Fruit fly (Drosophila melanogaster): Measurements from ENCODE around the gene CG11226.
A peak's percentile ranks its signal among the peaks of the same experiment; 100 is the strongest.

CG11226 gene

DNA sequence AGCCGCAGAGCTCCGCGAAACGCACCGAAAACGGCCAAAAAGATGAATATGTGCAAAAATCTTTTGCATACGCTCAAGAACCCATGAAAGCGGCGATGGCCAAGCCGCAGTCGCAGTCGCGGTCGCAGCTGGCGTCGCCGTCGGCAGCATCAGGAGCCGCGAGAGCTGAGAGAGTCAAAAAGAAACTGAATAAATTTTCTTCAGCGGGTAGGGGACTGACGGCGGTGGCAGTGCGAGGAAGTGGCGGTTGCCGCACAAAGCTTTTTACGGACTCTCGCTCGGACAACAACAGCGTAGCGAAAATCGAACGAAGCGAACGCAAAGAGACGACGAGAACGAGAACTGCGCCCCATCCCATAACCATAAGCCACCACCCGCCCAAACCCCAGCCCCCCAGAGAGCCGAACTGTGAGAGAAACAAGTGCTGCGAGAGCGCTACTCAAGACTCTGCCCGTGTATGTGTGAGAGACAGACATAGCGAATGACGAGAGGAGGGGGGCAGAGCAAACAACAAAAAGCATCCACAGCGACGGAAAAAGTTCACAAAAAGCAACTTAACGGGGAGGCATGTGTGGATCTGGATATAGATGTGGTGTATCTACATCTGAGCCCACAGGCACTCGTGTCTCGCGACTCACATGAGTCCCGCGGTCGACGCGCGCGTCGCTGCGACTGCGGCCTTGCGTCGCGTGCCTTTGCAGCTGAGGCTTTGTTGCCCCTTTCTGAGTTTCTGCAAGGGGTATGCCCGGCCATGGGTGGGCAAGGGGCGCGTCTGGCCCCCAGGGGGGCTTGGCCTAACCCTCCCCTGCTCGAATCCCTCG is 1.5 kb upstream of the CG11226 start, which contains the start of gene jim (continued):
- TF ChIP-seq kay (GFP tag; optimal IDR thresholded peaks at IDR 0.05) (no peak), CG6254 (GFP tag; optimal IDR thresholded peaks at IDR 0.05) (peak; percentile 19), Aef1 (GFP tag; IDR thresholded peaks at IDR 0.05) (peak; percentile 52; the same call in 1 of the 3 replicates), CG18476 (GFP tag; optimal IDR thresholded peaks at IDR 0.05) (no peak), amos (GFP tag; IDR thresholded peaks at IDR 0.05; ENCODE audit: partially characterized antibody) (peak; percentile 27; the same call in 1 of the 2 replicates), chif (GFP tag; optimal IDR thresholded peaks at IDR 0.05) (no peak), gsb (GFP tag; IDR thresholded peaks at IDR 0.05) (0 out of 2 replicates have a peak, but pooled peaks have one; percentile 19), vvl (GFP tag; IDR thresholded peaks at IDR 0.05) (peak; percentile 71), CG34422 (GFP tag; IDR thresholded peaks at IDR 0.05) (peak; percentile 29; the same call in 1 of the 3 replicates), odd (GFP tag; optimal IDR thresholded peaks at IDR 0.05) (no peak), dpn (GFP tag; optimal IDR thresholded peaks at IDR 0.05) (no peak), CG10267 (tag; optimal IDR thresholded peaks at IDR 0.05) (no peak), lmd (GFP tag; IDR thresholded peaks at IDR 0.05) (no peak), her (GFP tag; optimal IDR thresholded peaks at IDR 0.05) (no peak), CHES-1-like (GFP tag; optimal IDR thresholded peaks at IDR 0.05) (no peak), bowl (GFP tag; IDR thresholded peaks at IDR 0.05) (no peak), E2f2 (GFP tag; IDR thresholded peaks at IDR 0.05) (no peak), eve (GFP tag; optimal IDR thresholded peaks at IDR 0.05) (no peak), slp2 (GFP tag; optimal IDR thresholded peaks at IDR 0.05) (no peak), ewg (GFP tag; optimal IDR thresholded peaks at IDR 0.05) (peak; percentile 27), CG17359 (tag; optimal IDR thresholded peaks at IDR 0.05) (no peak), CG4360 (GFP tag; IDR thresholded peaks at IDR 0.05) (no peak; the same call in 1 of the 2 replicates), E2f1 (GFP tag; IDR thresholded peaks at IDR 0.05) (no peak), peb (GFP tag; IDR thresholded peaks at IDR 0.05) (no peak), dysf (GFP tag; IDR thresholded peaks at IDR 0.05) (peak; percentile 29; the same call in 1 of the 3 replicates), CG7963 (GFP tag; IDR thresholded peaks at IDR 0.05; ENCODE audit: partially characterized antibody) (no peak), Dek (tag; optimal IDR thresholded peaks at IDR 0.05) (no peak), disco-r (GFP tag; optimal IDR thresholded peaks at IDR 0.05) (peak; percentile 22), CG12769 (tag; optimal IDR thresholded peaks at IDR 0.05) (peak; percentile 93), sima (GFP tag; optimal IDR thresholded peaks at IDR 0.05) (no peak), CG3163 (GFP tag; optimal IDR thresholded peaks at IDR 0.05) (peak; percentile 27), Mrtf (GFP tag; IDR thresholded peaks at IDR 0.05) (no peak), TFAM (GFP tag; optimal IDR thresholded peaks at IDR 0.05) (no peak), Blimp-1 (GFP tag; optimal IDR thresholded peaks at IDR 0.05) (no peak), scrt (GFP tag; optimal IDR thresholded peaks at IDR 0.05) (peak; percentile 3), CG14667 (GFP tag; IDR thresholded peaks at IDR 0.05) (no peak), onecut (GFP tag; IDR thresholded peaks at IDR 0.05) (peak; percentile 45; the same call in 1 of the 2 replicates), Tbp (GFP tag; optimal IDR thresholded peaks at IDR 0.05) (no peak), abd-A (tag; optimal IDR thresholded peaks at IDR 0.05) (peak; percentile 83), CG12299 (tag; optimal IDR thresholded peaks at IDR 0.05) (peak; percentile 12), sim (GFP tag; IDR thresholded peaks at IDR 0.05) (no peak), Vsx1 (GFP tag; optimal IDR thresholded peaks at IDR 0.05) (no peak), ara (GFP tag; IDR thresholded peaks at IDR 0.05) (no peak), CG9437 (GFP tag; optimal IDR thresholded peaks at IDR 0.05) (no peak)

All from whole organism, embryonic.